Worm (Caenorhabditis elegans) whole organism, L2 larva: ENCODE data around the gene msp-31.

Experiments used
- R02D3.7 ChIP-seq: fragments of 150-350 bp; optimal IDR thresholded peaks from 2 replicates; lab custom pipeline; 2014; ENCODE audit warnings: missing biosample characterization, missing genetic modification characterization
- aly-2 ChIP-seq: fragments of 150-350 bp; optimal IDR thresholded peaks from 2 replicates; lab custom pipeline; 2014; ENCODE audit warnings: missing biosample characterization, missing genetic modification characterization
- dmd-4 ChIP-seq: sonication (generic microtip); optimal IDR thresholded peaks from 2 replicates; lab custom pipeline; 2017; ENCODE audit warnings: missing biosample characterization, missing genetic modification characterization
- elt-3 ChIP-seq: sonication (generic microtip); optimal IDR thresholded peaks from 2 replicates; lab custom pipeline; 2017; ENCODE audit warnings: missing biosample characterization, missing genetic modification characterization
- lsy-2 ChIP-seq, 2 experiments: fragments of 150-350 bp in 1 of 2; sonication (generic microtip) in 1 of 2; optimal IDR thresholded peaks; 2 replicates each; lab custom pipeline; 2014 to 2017; ENCODE audit warnings: missing biosample characterization in 2 of 2, missing genetic modification characterization in 2 of 2
- nhr-11 ChIP-seq: fragments of 150-350 bp; optimal IDR thresholded peaks from 2 replicates; lab custom pipeline; 2014; ENCODE audit warnings: missing biosample characterization, missing genetic modification characterization
- nhr-237 ChIP-seq: fragments of 150-350 bp; optimal IDR thresholded peaks from 2 replicates; lab custom pipeline; 2014; ENCODE audit warnings: missing biosample characterization, missing genetic modification characterization
- nhr-77 ChIP-seq: fragments of 150-350 bp; optimal IDR thresholded peaks from 2 replicates; lab custom pipeline; 2014; ENCODE audit warnings: missing biosample characterization, missing genetic modification characterization
- skn-1 ChIP-seq: sonication (generic microtip); optimal IDR thresholded peaks from 2 replicates; lab custom pipeline; 2017; ENCODE audit warnings: missing biosample characterization, missing genetic modification characterization
- snpc-4 ChIP-seq: fragments of 150-350 bp; optimal IDR thresholded peaks from 2 replicates; lab custom pipeline; 2014; ENCODE audit warnings: missing biosample characterization, missing genetic modification characterization
- zag-1 ChIP-seq: fragments of 150-350 bp; optimal IDR thresholded peaks from 2 replicates; lab custom pipeline; 2014; ENCODE audit warnings: missing biosample characterization, missing genetic modification characterization

DNA sequence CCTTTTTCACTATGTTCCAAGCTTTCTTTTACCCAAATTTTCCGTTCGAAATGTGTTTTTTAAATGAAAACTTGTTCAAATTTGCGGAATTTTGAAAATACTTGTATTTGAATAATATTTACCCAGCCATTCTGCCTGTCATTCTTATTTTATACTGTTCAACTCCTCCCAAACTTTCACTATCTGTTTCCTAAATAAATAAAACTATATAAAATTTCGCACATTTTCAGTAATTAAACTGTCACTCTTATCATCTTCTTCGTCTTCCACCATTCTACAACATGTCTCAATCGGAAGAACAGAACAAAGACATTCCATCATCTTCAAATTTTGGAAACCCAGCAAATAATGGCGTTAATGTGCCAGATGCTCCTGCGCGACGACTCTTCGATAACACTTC, 11.6 kb downstream of the msp-31 start, which contains the start of gene btbd-10:
- TF ChIP-seq nhr-237 (tag; lab: Kevin White, UChicago) = no peak
- TF ChIP-seq dmd-4 (tag; lab: Kevin White, UChicago) = no peak
- TF ChIP-seq elt-3 (tag; lab: Kevin White, UChicago) = no peak
- TF ChIP-seq skn-1 (tag; lab: Kevin White, UChicago) = no peak
- no peak for TF ChIP-seq aly-2 (tag; lab: Kevin White, UChicago)
- no peak for TF ChIP-seq lsy-2 (tag; optimal IDR thresholded peaks at IDR 0.05; lab: Kevin White, UChicago)
- no peak for TF ChIP-seq R02D3.7 (tag; lab: Kevin White, UChicago)
- no peak for TF ChIP-seq snpc-4
- TF ChIP-seq zag-1 (tag; lab: Kevin White, UChicago) = no peak
- no peak for TF ChIP-seq nhr-77 (tag; lab: Kevin White, UChicago)
- TF ChIP-seq nhr-11 = no peak
